Worm (Caenorhabditis elegans) whole organism, young adult: ENCODE measurements around the gene str-231.

Experiments used
- lin-35 ChIP-seq, 3 experiments: fragments of 150-350 bp in 2 of 3; sonication (generic microtip) in 1 of 3; optimal IDR thresholded peaks; 2 replicates each; lab custom pipeline; 2014 to 2018; ENCODE audit warnings: missing biosample characterization in 3 of 3, missing genetic modification characterization in 3 of 3, missing genetic modification reagents in 3 of 3
- nfya-1 ChIP-seq: sonication (generic microtip); optimal IDR thresholded peaks from 2 replicates; lab custom pipeline; 2017; ENCODE audit warnings: antibody characterized with exemption, missing compliant biosample characterization, missing genetic modification characterization, borderline replicate concordance; ENCODE audit not compliant: insufficient read depth
- pha-4 ChIP-seq: fragments of 150-350 bp; sonication (generic microtip); optimal IDR thresholded peaks from 2 replicates; lab custom pipeline; 2014; ENCODE audit warnings: missing biosample characterization, missing genetic modification reagents, missing genetic modification characterization
- unc-62 ChIP-seq: fragments of 150-350 bp; optimal IDR thresholded peaks from 2 replicates; lab custom pipeline; 2014; ENCODE audit warnings: missing biosample characterization, missing genetic modification reagents, missing genetic modification characterization

- TF ChIP-seq nfya-1 (tag; lab: Kevin White, UChicago) (no peak), lin-35 (GFP tag; optimal IDR thresholded peaks at IDR 0.05; lab: Kevin White, UChicago) (no peak), pha-4 (tag; lab: Kevin White, UChicago) (no peak), unc-62 (no peak)
Observed at ce11 chrV:15996655-15997186, 10.7 kb downstream of the str-231 start, which contains the start of the genes C06C6.9 and C06C6.8.
